Worm (Caenorhabditis elegans) whole organism, early embryonic: ENCODE measurements around the gene C13B9.2.

ENCODE experiments used
- F13C5.2 ChIP-seq: sonication (generic microtip); optimal IDR thresholded peaks from 2 replicates; lab custom pipeline; 2017; ENCODE audit warnings: mild to moderate bottlenecking, missing genetic modification characterization, inconsistent platforms, missing compliant biosample characterization
- aly-1 ChIP-seq: sonication (generic microtip); optimal IDR thresholded peaks from 2 replicates; lab custom pipeline; 2016; ENCODE audit warnings: missing genetic modification characterization, missing compliant biosample characterization
- ama-1 ChIP-seq: fragments of 150-350 bp; optimal IDR thresholded peaks from 2 replicates; lab custom pipeline; 2014
- ets-7 ChIP-seq: sonication (generic microtip); optimal IDR thresholded peaks from 2 replicates; lab custom pipeline; 2016; ENCODE audit warnings: missing genotype, missing genetic modification characterization, missing compliant biosample characterization
- hmbx-1 ChIP-seq: sonication (generic microtip); optimal IDR thresholded peaks from 2 replicates; lab custom pipeline; 2016; ENCODE audit warnings: mild to moderate bottlenecking, missing genetic modification characterization, missing compliant biosample characterization
- hmg-4 ChIP-seq: fragments of 200-800 bp; sonication (Bioruptor generic); optimal IDR thresholded peaks from 2 replicates; lab custom pipeline; 2018; ENCODE audit warnings: mild to moderate bottlenecking, missing genetic modification characterization, missing compliant biosample characterization
- pes-1 ChIP-seq: fragments of 200-800 bp; sonication (Bioruptor generic); IDR thresholded peaks from 2 replicates; pipeline ENCODE4 v1.3.6; 2022; ENCODE audit warnings: missing genetic modification reagents, missing genetic modification characterization, missing compliant biosample characterization
- scrt-1 ChIP-seq: fragments of 200-800 bp; sonication (Bioruptor generic); IDR thresholded peaks from 2 replicates; pipeline ENCODE4 v1.3.6; 2022; ENCODE audit warnings: missing genetic modification characterization, missing compliant biosample characterization

DNA sequence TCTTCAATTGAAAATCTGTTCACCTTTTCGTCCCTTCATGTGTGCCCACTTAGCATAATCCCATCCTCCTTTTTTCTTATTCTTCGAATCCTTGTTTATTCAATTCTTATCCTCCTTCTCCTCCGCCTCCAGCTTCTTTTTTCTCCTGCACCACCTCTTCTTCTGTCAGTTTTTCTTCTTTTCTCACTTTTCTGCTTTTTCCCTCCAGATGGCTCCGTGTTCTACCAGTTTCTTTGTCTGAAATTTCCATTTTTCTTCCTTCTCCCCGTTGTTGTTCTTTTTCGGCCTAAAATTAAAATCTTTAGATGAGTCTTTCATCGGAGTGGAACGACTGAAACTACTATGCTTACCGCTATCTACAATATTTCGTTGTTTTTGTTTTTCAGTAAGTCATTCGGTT, 38.5 kb upstream of the C13B9.2 start, which contains the start of gene acr-21:
- no peak for TF ChIP-seq pes-1 (GFP tag; lab: Robert Waterston, UW)
- TF ChIP-seq ama-1 (lab: Kevin White, UChicago) = no peak
- no peak for TF ChIP-seq hmbx-1
- TF ChIP-seq aly-1 (tag; lab: Kevin White, UChicago) = no peak
- TF ChIP-seq F13C5.2 (tag; lab: Kevin White, UChicago) = no peak
- TF ChIP-seq ets-7 (tag; lab: Kevin White, UChicago) = no peak
- TF ChIP-seq scrt-1 (GFP tag; lab: Robert Waterston, UW) = no peak
- no peak for TF ChIP-seq hmg-4 (GFP tag; lab: Kevin White, UChicago)
